Worm (Caenorhabditis elegans): Measurements from ENCODE around the gene tbc-10.
A peak's percentile ranks its signal among the peaks of the same experiment; 100 is the strongest.

The tbc-10 gene

DNA sequence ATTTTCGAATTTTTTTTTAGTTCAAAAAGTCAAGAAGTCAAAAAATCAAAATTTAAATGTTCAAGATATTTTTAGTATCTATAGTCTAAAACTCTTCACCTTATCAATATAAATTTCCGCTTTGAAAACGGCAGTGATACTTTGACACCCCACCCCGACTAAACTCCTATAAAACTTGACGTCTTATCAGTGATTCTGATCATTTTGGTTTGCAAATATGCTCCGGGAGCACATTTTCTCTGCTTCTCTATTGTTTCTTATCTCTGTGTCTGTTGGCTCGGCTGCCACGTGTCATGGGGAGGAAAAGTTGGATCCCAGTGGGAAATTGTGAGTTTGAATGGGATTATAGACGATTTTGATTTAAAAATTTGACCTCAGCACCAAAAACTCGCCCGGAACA lies 19.4 kb downstream of the tbc-10 start, which contains the start of gene clec-150:
TSS of gene clec-150 (plus strand) at position 198 of the 400 bp plus-strand sequence.
- TF ChIP-seq F13H6.1 (tag; optimal IDR thresholded peaks at IDR 0.05) (no peak), skn-1 (tag; optimal IDR thresholded peaks at IDR 0.05) (no peak), nhr-12 (tag; optimal IDR thresholded peaks at IDR 0.05) (no peak), peb-1 (tag; optimal IDR thresholded peaks at IDR 0.05) (no peak), gmeb-1 (tag; optimal IDR thresholded peaks at IDR 0.05) (peak; percentile 46), unc-39 (tag; optimal IDR thresholded peaks at IDR 0.05) (no peak), ztf-1 (GFP tag; conservative IDR thresholded peaks at IDR 0.05) (no peak), nhr-23 (tag; optimal IDR thresholded peaks at IDR 0.05) (no peak), fos-1 (tag; optimal IDR thresholded peaks at IDR 0.05) (peak; percentile 70), crh-2 (tag; optimal IDR thresholded peaks at IDR 0.05) (peak; percentile 91), ZK546.5 (tag; optimal IDR thresholded peaks at IDR 0.05) (no peak), nhr-77 (tag; optimal IDR thresholded peaks at IDR 0.05) (no peak), sma-9 (GFP tag; optimal IDR thresholded peaks at IDR 0.05) (no peak), sma-9 (tag; optimal IDR thresholded peaks at IDR 0.05) (no peak), elt-1 (tag; optimal IDR thresholded peaks at IDR 0.05) (no peak)

DNA sequence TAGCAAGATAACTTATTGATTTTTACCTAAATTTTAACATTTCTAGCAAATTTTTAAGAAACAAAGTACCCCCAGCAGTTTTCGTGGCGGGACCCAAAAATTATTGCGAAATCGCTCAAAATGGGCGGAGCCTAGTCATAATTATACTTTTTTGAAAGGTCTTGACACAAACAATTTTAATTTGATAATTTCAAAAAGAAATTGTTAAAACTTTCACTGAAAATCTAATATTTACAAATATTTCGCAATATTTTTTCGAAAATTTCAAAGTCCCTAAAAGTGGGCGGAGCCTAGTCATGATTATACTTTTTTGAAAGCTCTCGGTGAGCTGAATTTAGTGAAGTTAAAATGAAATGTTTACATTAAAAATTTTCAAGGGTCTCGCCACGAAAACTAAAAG lies 21.4 kb downstream of the tbc-10 start:
- TF ChIP-seq C34F6.9 (tag; optimal IDR thresholded peaks at IDR 0.05) (no peak), dmd-4 (tag; optimal IDR thresholded peaks at IDR 0.05) (no peak), nhr-23 (tag; optimal IDR thresholded peaks at IDR 0.05) (no peak), nhr-237 (tag; optimal IDR thresholded peaks at IDR 0.05) (no peak), ceh-16 (tag; optimal IDR thresholded peaks at IDR 0.05) (no peak), nhr-25 (tag; optimal IDR thresholded peaks at IDR 0.05) (no peak), nhr-21 (tag; optimal IDR thresholded peaks at IDR 0.05) (no peak), ama-1 (optimal IDR thresholded peaks at IDR 0.05) (no peak), ztf-11 (tag; optimal IDR thresholded peaks at IDR 0.05) (no peak), nhr-10 (tag; optimal IDR thresholded peaks at IDR 0.05) (no peak), F13H6.1 (tag; optimal IDR thresholded peaks at IDR 0.05) (no peak)

ce11 chrIII:1007143-1007905 lies 24.3 kb downstream of the tbc-10 start:
- no peak for TF ChIP-seq crh-2 (tag; optimal IDR thresholded peaks at IDR 0.05)

DNA sequence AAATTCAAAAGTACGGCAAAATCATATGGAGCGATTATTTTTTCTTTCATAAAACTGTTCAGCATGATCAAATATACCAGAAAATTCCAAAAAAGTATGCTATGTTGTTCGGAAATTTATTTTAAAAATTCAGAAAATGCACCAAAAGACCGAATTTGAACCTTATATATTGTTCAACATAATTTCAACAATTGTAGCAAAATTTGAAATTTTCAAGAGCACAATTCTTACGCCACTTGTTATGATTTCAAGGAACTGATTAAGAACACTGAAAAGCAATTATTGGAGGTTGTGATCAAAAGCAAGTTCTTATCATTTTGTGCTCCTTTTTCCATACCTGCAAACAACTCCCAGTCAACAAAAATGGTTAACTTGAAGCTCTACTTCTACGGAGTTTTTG lies 25.0 kb downstream of the tbc-10 start, which contains the start of gene clc-27:
TSS of gene clc-27 (plus strand) at position 301 of the 400 bp plus-strand sequence.
- TF ChIP-seq elt-1 (tag; optimal IDR thresholded peaks at IDR 0.05) = no peak

DNA sequence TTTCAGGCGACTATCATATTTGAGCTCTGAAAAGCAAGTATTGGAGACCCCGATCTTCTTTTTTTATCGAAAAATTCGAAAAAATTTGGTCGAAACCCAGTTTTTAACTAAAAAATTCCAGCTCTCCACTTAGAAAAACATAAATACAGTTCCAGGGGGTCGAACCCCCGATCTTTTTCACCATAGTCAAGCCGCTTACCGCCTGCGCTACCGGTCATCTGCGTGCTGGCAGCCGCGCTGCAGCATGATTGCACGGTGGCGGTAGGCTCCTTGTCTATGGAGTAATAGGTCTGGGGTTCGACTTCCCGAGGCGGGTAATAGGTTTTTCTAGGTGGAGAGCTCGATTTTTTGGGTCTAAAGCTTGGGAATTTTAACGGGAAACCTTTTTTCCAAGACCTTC lies 26.7 kb downstream of the tbc-10 start, which contains the start of gene clc-24:
TSS of gene clc-24 (plus strand) at position 263 of the 400 bp plus-strand sequence.
- TF ChIP-seq ZK546.5 (tag; optimal IDR thresholded peaks at IDR 0.05) (no peak), nhr-21 (tag; optimal IDR thresholded peaks at IDR 0.05) (no peak), Y55F3AM.14 (GFP tag; optimal IDR thresholded peaks at IDR 0.05) (no peak), lin-39 (tag; optimal IDR thresholded peaks at IDR 0.05) (no peak), nhr-25 (tag; optimal IDR thresholded peaks at IDR 0.05) (no peak), sma-9 (GFP tag; optimal IDR thresholded peaks at IDR 0.05) (no peak), sma-9 (tag; optimal IDR thresholded peaks at IDR 0.05) (no peak), ztf-4 (tag; optimal IDR thresholded peaks at IDR 0.05) (no peak), ama-1 (optimal IDR thresholded peaks at IDR 0.05) (no peak), peb-1 (tag; optimal IDR thresholded peaks at IDR 0.05) (no peak), unc-55 (GFP tag; optimal IDR thresholded peaks at IDR 0.05) (no peak), blmp-1 (tag; optimal IDR thresholded peaks at IDR 0.05; ENCODE audit: insufficient read depth) (no peak), gmeb-1 (tag; optimal IDR thresholded peaks at IDR 0.05) (no peak), egl-27 (tag; optimal IDR thresholded peaks at IDR 0.05) (no peak), fos-1 (tag; optimal IDR thresholded peaks at IDR 0.05) (no peak), unc-62 (GFP tag; optimal IDR thresholded peaks at IDR 0.05) (no peak)

DNA sequence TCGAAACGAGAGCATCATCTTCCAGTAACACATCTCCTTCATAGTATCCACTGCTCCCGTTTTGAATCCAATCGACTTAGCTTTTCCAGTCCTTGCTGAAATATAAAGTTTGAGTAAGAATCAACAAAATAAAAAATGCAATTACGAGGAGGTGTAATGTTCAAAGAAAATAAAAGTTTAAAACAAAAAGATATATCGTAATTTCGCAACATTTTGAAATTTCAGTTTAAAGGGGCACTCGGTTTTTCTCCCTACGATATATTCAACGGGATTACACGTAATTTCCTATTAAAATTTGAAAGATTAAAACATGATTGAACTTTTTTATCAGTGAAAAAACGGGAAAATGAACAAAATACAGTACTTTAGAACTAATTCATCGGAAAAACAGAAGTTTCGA lies 33.0 kb downstream of the tbc-10 start, which contains the start of gene Y34F4.3:
TSS of gene Y34F4.3 (minus strand) at position 101 of the 400 bp plus-strand sequence.
- TF ChIP-seq snpc-4 (tag; optimal IDR thresholded peaks at IDR 0.05) (no peak), elt-3 (tag; optimal IDR thresholded peaks at IDR 0.05) (no peak), sma-3 (GFP tag; optimal IDR thresholded peaks at IDR 0.05) (no peak), ama-1 (optimal IDR thresholded peaks at IDR 0.05) (no peak), ztf-11 (tag; optimal IDR thresholded peaks at IDR 0.05) (no peak), lin-13 (GFP tag; optimal IDR thresholded peaks at IDR 0.05) (no peak), mab-5 (tag; optimal IDR thresholded peaks at IDR 0.05) (no peak), ztf-1 (GFP tag; conservative IDR thresholded peaks at IDR 0.05) (no peak), R02D3.7 (tag; optimal IDR thresholded peaks at IDR 0.05) (no peak), alr-1 (tag; optimal IDR thresholded peaks at IDR 0.05) (no peak), gmeb-1 (tag; optimal IDR thresholded peaks at IDR 0.05) (no peak), peb-1 (tag; optimal IDR thresholded peaks at IDR 0.05) (no peak), elt-1 (tag; optimal IDR thresholded peaks at IDR 0.05) (no peak), nhr-21 (tag; optimal IDR thresholded peaks at IDR 0.05) (no peak), ztf-4 (tag; optimal IDR thresholded peaks at IDR 0.05) (no peak), aly-2 (tag; optimal IDR thresholded peaks at IDR 0.05) (no peak), ZK546.5 (tag; optimal IDR thresholded peaks at IDR 0.05) (no peak), nhr-25 (tag; optimal IDR thresholded peaks at IDR 0.05) (no peak)
